Fruit fly (Drosophila melanogaster) whole organism, embryonic: Measurements from ENCODE around the gene Nf1.

Experiments
- Atf6 ChIP-seq: fragments of 200-800 bp; sonication (Bioruptor generic); IDR thresholded peaks from 2 replicates; pipeline ENCODE4 v1.3.6; 2022; ENCODE audit warnings: missing biosample characterization, missing genetic modification characterization
- BEAF-32 ChIP-seq: fragments of 200-800 bp; sonication (Bioruptor generic); optimal IDR thresholded peaks from 3 replicates; lab custom pipeline; 2017; ENCODE audit warnings: missing biosample characterization, missing genetic modification characterization, mild to moderate bottlenecking, moderate library complexity, missing genetic modification reagents
- BtbVII ChIP-seq: fragments of 200-800 bp; sonication (Bioruptor generic); optimal IDR thresholded peaks from 3 replicates; lab custom pipeline; 2017; ENCODE audit warnings: missing biosample characterization, mild to moderate bottlenecking, missing genetic modification characterization
- Bteb2 ChIP-seq: fragments of 200-800 bp; sonication (Bioruptor generic); optimal IDR thresholded peaks from 2 replicates; lab custom pipeline; 2016; ENCODE audit warnings: missing biosample characterization, missing genetic modification characterization
- C15 ChIP-seq: fragments of 200-800 bp; sonication (Bioruptor generic); IDR thresholded peaks from 3 replicates; pipeline ENCODE4 v1.3.6; 2022; ENCODE audit warnings: missing biosample characterization, missing genetic modification characterization
- CG10209 ChIP-seq: fragments of 200-800 bp; sonication (Bioruptor generic); optimal IDR thresholded peaks from 3 replicates; lab custom pipeline; 2017; ENCODE audit warnings: missing biosample characterization, mild to moderate bottlenecking, missing genetic modification characterization, missing genetic modification reagents
- CG1024 ChIP-seq: fragments of 200-800 bp; sonication (Bioruptor generic); IDR thresholded peaks from 2 replicates; pipeline ENCODE4 v1.3.6; 2022; ENCODE audit warnings: missing biosample characterization, missing genetic modification characterization
- CG10321 ChIP-seq: fragments of 200-800 bp; sonication (Bioruptor generic); IDR thresholded peaks from 2 replicates; pipeline ENCODE4 v1.3.6; 2022; ENCODE audit warnings: missing biosample characterization, missing genetic modification characterization
- CG10543 ChIP-seq: fragments of 200-800 bp; sonication (Bioruptor generic); optimal IDR thresholded peaks from 3 replicates; lab custom pipeline; 2017; ENCODE audit warnings: missing biosample characterization, mild to moderate bottlenecking, missing genetic modification characterization, moderate library complexity
- CG13894 ChIP-seq: fragments of 200-800 bp; sonication (Bioruptor generic); optimal IDR thresholded peaks from 3 replicates; lab custom pipeline; 2018; ENCODE audit warnings: missing biosample characterization, mild to moderate bottlenecking, missing genetic modification characterization, moderate library complexity
- CG14014 ChIP-seq: fragments of 200-800 bp; sonication (Bioruptor generic); IDR thresholded peaks from 2 replicates; pipeline ENCODE4 v1.3.6; 2022; ENCODE audit warnings: missing biosample characterization, missing genetic modification characterization
- CG15601 ChIP-seq: fragments of 200-800 bp; sonication (Bioruptor generic); optimal IDR thresholded peaks from 3 replicates; lab custom pipeline; 2019; ENCODE audit warnings: missing biosample characterization, mild to moderate bottlenecking, missing genetic modification characterization, moderate library complexity
- CG2202 ChIP-seq: fragments of 200-800 bp; sonication (Bioruptor generic); optimal IDR thresholded peaks from 2 replicates; lab custom pipeline; 2018; ENCODE audit warnings: missing biosample characterization, mild to moderate bottlenecking, missing genetic modification characterization
- CG3163 ChIP-seq: fragments of 200-800 bp; sonication (Bioruptor generic); optimal IDR thresholded peaks from 3 replicates; lab custom pipeline; 2016; ENCODE audit warnings: missing biosample characterization, missing genetic modification characterization
- CG32532 ChIP-seq: fragments of 200-800 bp; sonication (Bioruptor generic); IDR thresholded peaks from 2 replicates; pipeline ENCODE4 v1.3.6; 2022; ENCODE audit warnings: missing biosample characterization, missing genetic modification characterization
- CG3838 ChIP-seq: fragments of 200-800 bp; sonication (Bioruptor generic); optimal IDR thresholded peaks from 3 replicates; lab custom pipeline; 2016; ENCODE audit warnings: missing biosample characterization, missing genetic modification characterization
- CG4617 ChIP-seq: fragments of 200-800 bp; sonication (Bioruptor generic); optimal IDR thresholded peaks from 3 replicates; lab custom pipeline; 2016; ENCODE audit warnings: missing biosample characterization, missing genetic modification characterization, borderline replicate concordance
- CG6683 ChIP-seq: fragments of 200-800 bp; sonication (Bioruptor generic); optimal IDR thresholded peaks from 2 replicates; lab custom pipeline; 2017; ENCODE audit warnings: missing biosample characterization, mild to moderate bottlenecking, missing genetic modification characterization, missing genetic modification reagents
- CG8765 ChIP-seq: fragments of 200-800 bp; sonication (Bioruptor generic); IDR thresholded peaks from 2 replicates; pipeline ENCODE4 v1.3.6; 2022; ENCODE audit warnings: missing biosample characterization, missing genetic modification characterization
- Doc3 ChIP-seq: fragments of 200-800 bp; sonication (Bioruptor generic); IDR thresholded peaks from 3 replicates; pipeline ENCODE4 v1.3.6; 2022; ENCODE audit warnings: missing biosample characterization, missing genetic modification characterization; ENCODE audit not compliant: partially characterized antibody
- Dp ChIP-seq: fragments of 200-800 bp; sonication (Bioruptor generic); optimal IDR thresholded peaks from 2 replicates; lab custom pipeline; 2018; ENCODE audit warnings: missing biosample characterization, mild to moderate bottlenecking, missing genetic modification characterization, moderate library complexity
- Eip74EF ChIP-seq, 2 experiments: fragments of 200-800 bp in 1 of 2; fragments of >200 bp in 1 of 2; sonication (Bioruptor generic) in 1 of 2; optimal IDR thresholded peaks; 2 replicates each; lab custom pipeline; 2017 to 2019; ENCODE audit warnings: missing biosample characterization in 2 of 2, missing genetic modification characterization in 2 of 2, mild to moderate bottlenecking in 1 of 2, moderate library complexity in 1 of 2
- Fer2 ChIP-seq: fragments of 200-800 bp; sonication (Bioruptor generic); optimal IDR thresholded peaks from 2 replicates; lab custom pipeline; 2018; ENCODE audit warnings: missing biosample characterization, mild to moderate bottlenecking, missing genetic modification characterization, moderate library complexity
- Gsc ChIP-seq: fragments of 200-800 bp; sonication (Bioruptor generic); IDR thresholded peaks from 2 replicates; pipeline ENCODE4 v1.3.6; 2022; ENCODE audit warnings: missing biosample characterization, missing genetic modification characterization
- HLHmδ ChIP-seq: fragments of 200-800 bp; sonication (Bioruptor generic); optimal IDR thresholded peaks from 2 replicates; lab custom pipeline; 2018; ENCODE audit warnings: missing biosample characterization, mild to moderate bottlenecking, missing genetic modification characterization, moderate library complexity
- Med ChIP-seq: fragments of 200-800 bp; sonication (Bioruptor generic); peaks from one replicate; lab custom pipeline; 2016; ENCODE audit warnings: missing biosample characterization, missing genetic modification characterization, mild to moderate bottlenecking, inconsistent platforms, moderate library complexity
- Nf-YC ChIP-seq: fragments of 200-800 bp; optimal IDR thresholded peaks from 3 replicates; lab custom pipeline; 2019; ENCODE audit warnings: missing biosample characterization, mild to moderate bottlenecking, missing genetic modification characterization, moderate library complexity
- PHDP ChIP-seq: fragments of 200-800 bp; sonication (Bioruptor generic); optimal IDR thresholded peaks from 3 replicates; lab custom pipeline; 2018; ENCODE audit warnings: missing biosample characterization, mild to moderate bottlenecking, missing genetic modification characterization, moderate library complexity
- Xbp1 ChIP-seq: fragments of 200-800 bp; sonication (Bioruptor generic); optimal IDR thresholded peaks from 3 replicates; lab custom pipeline; 2016; ENCODE audit warnings: missing biosample characterization, mild to moderate bottlenecking, missing genetic modification characterization
- ara ChIP-seq: fragments of 200-800 bp; sonication (Bioruptor generic); IDR thresholded peaks from 2 replicates; pipeline ENCODE4 v1.3.6; 2022; ENCODE audit warnings: missing biosample characterization, missing genetic modification characterization
- ash1 ChIP-seq: fragments of 200-800 bp; sonication (Bioruptor generic); optimal IDR thresholded peaks from 2 replicates; lab custom pipeline; 2018; ENCODE audit warnings: missing biosample characterization, mild to moderate bottlenecking, missing genetic modification characterization
- chif ChIP-seq, 2 experiments: fragments of 200-800 bp; sonication (Bioruptor generic); optimal IDR thresholded peaks; 3 replicates each; lab custom pipeline; 2016; ENCODE audit warnings: missing biosample characterization in 2 of 2, missing genetic modification characterization in 2 of 2
- chm ChIP-seq: fragments of 200-800 bp; sonication (Bioruptor generic); IDR thresholded peaks from 2 replicates; pipeline ENCODE4 v1.3.6; 2022; ENCODE audit warnings: missing biosample characterization, missing genetic modification characterization
- fd96Cb ChIP-seq: fragments of 200-800 bp; sonication (Bioruptor generic); optimal IDR thresholded peaks from 2 replicates; lab custom pipeline; 2018; ENCODE audit warnings: missing biosample characterization, mild to moderate bottlenecking, missing genetic modification characterization, moderate library complexity
- fru ChIP-seq: fragments of >200 bp; optimal IDR thresholded peaks from 2 replicates; lab custom pipeline; 2017
- gsb-n ChIP-seq: fragments of 200-800 bp; sonication (Bioruptor generic); optimal IDR thresholded peaks from 3 replicates; lab custom pipeline; 2018; ENCODE audit warnings: missing biosample characterization, mild to moderate bottlenecking, missing genetic modification characterization
- gt ChIP-seq: fragments of 200-800 bp; sonication (Bioruptor generic); IDR thresholded peaks from 2 replicates; pipeline ENCODE4 v1.3.6; 2022; ENCODE audit warnings: missing biosample characterization, missing genetic modification characterization
- hb ChIP-seq: fragments of 200-800 bp; sonication (Bioruptor generic); IDR thresholded peaks from 3 replicates; pipeline ENCODE4 v1.3.6; 2022; ENCODE audit warnings: missing biosample characterization, missing genetic modification characterization; ENCODE audit not compliant: partially characterized antibody
- hkb ChIP-seq, 2 experiments: fragments of 200-800 bp in 1 of 2; fragments of >200 bp in 1 of 2; sonication (Bioruptor generic) in 1 of 2; IDR thresholded peaks in 1 of 2; optimal IDR thresholded peaks in 1 of 2; 2 replicates each; pipeline versions ENCODE4 v1.3.6 to Lab custom; 2017 to 2022; ENCODE audit warnings: missing biosample characterization in 1 of 2, missing genetic modification characterization in 1 of 2
- jumu ChIP-seq: fragments of 200-800 bp; sonication (Bioruptor generic); optimal IDR thresholded peaks from 3 replicates; lab custom pipeline; 2016; ENCODE audit warnings: missing biosample characterization, missing genetic modification characterization
- knrl ChIP-seq: fragments of 200-800 bp; sonication (Bioruptor generic); IDR thresholded peaks from 3 replicates; pipeline ENCODE4 v1.3.6; 2022; ENCODE audit warnings: missing biosample characterization, missing genetic modification characterization; ENCODE audit not compliant: partially characterized antibody
- maf-S ChIP-seq: fragments of 200-800 bp; sonication (Bioruptor generic); optimal IDR thresholded peaks from 2 replicates; lab custom pipeline; 2016; ENCODE audit warnings: missing biosample characterization, missing genetic modification characterization
- p53 ChIP-seq: fragments of 200-800 bp; sonication (Bioruptor generic); optimal IDR thresholded peaks from 2 replicates; lab custom pipeline; 2016; ENCODE audit warnings: missing biosample characterization, missing genetic modification characterization
- pros ChIP-seq: fragments of 200-800 bp; sonication (Bioruptor generic); optimal IDR thresholded peaks from 3 replicates; lab custom pipeline; 2019; ENCODE audit warnings: missing biosample characterization, mild to moderate bottlenecking, missing genetic modification characterization, moderate library complexity
- sima ChIP-seq: fragments of 200-800 bp; sonication (Bioruptor generic); optimal IDR thresholded peaks from 2 replicates; lab custom pipeline; 2016; ENCODE audit warnings: missing biosample characterization, missing genetic modification characterization
- sisA ChIP-seq: fragments of 200-800 bp; sonication (Bioruptor generic); IDR thresholded peaks from 2 replicates; pipeline ENCODE4 v1.3.6; 2022; ENCODE audit warnings: missing biosample characterization, missing genetic modification characterization
- zen2 ChIP-seq: fragments of 200-800 bp; sonication (Bioruptor generic); IDR thresholded peaks from 3 replicates; pipeline ENCODE4 v1.3.6; 2022; ENCODE audit warnings: missing biosample characterization, missing genetic modification characterization; ENCODE audit not compliant: partially characterized antibody

Nf1 gene

DNA sequence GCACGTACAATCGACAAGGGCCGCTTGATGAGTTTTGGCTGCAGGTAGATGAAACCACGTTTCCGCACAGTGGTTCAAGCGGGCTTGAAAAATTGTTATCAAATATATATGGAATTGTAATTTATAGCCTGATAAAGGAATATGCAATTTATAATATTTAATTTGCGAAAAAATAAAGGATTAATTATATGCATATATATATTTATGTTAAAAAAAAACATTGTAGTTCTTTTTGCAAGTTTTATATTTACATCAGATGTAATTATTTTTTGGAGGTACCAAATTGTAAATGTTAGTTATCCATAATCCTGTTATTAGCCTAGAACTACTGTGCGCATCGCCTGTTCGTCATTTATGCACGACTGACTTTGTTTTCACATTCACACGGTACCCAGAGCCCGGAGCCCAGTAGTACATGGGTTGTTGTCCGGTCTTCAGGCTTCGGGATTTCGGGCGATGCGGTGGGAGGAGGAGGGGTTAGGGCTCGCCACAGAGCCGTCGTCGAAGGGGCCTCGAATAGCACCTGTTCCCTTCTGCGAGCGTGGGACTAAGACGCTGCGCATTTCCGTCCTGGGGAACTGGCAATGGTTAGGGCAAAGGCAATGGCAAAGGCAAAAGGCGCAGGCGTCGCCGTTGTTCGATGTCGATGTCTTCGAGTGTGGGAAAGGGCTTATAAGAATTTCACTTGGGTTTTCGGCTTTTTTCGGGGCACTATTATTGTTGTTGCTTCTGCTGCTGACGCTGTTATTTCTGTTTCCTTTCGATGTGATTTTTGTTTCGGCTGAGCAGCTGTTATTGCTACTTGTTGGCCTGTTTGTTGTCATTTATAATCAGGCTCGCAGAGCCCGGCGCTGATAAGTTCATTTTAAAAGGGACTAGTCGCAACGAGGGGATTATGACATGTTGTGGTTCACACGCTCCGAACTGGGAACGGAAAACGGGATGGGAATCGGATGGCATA lies 35.2 kb downstream of the Nf1 start (continued):
- TF ChIP-seq Dp (no peak), gt (GFP tag; lab: Robert Waterston, UW) (no peak), Nf-YC (tag; lab: Kevin White, UChicago) (no peak), knrl (GFP tag; lab: Robert Waterston, UW) (no peak), hkb (optimal IDR thresholded peaks at IDR 0.05; lab: Kevin White, UChicago) (no peak), hkb (GFP tag; IDR thresholded peaks at IDR 0.05; lab: Robert Waterston, UW) (peak; percentile 26; the same call in 1 of the 2 replicates), CG8765 (GFP tag; lab: Robert Waterston, UW) (peak; percentile 56; the same call in 1 of the 2 replicates), sisA (GFP tag; lab: Robert Waterston, UW) (peak; percentile 42; the same call in 1 of the 2 replicates), CG3838 (no peak), sima (GFP tag; lab: Kevin White, UChicago) (no peak), CG1024 (GFP tag; lab: Robert Waterston, UW) (no peak), p53 (no peak), chm (peak; percentile 46; the same call in 1 of the 2 replicates), hb (GFP tag; lab: Robert Waterston, UW) (no peak), ara (GFP tag; lab: Robert Waterston, UW) (peak; percentile 76; the same call in 1 of the 2 replicates), chif (GFP tag; optimal IDR thresholded peaks at IDR 0.05; lab: Kevin White, UChicago) (peak in 1 of 2 experiments; percentile 33), CG14014 (GFP tag; lab: Robert Waterston, UW) (no peak), BEAF-32 (GFP tag; lab: Kevin White, UChicago) (no peak), ash1 (GFP tag; lab: Kevin White, UChicago) (no peak), CG32532 (GFP tag; lab: Robert Waterston, UW) (no peak; the same call in 1 of the 2 replicates), CG10543 (GFP tag; lab: Kevin White, UChicago) (no peak), gsb-n (tag; lab: Kevin White, UChicago) (peak; percentile 95), PHDP (peak; percentile 74), CG4617 (GFP tag; lab: Kevin White, UChicago) (peak; percentile 62), CG6683 (GFP tag; lab: Kevin White, UChicago) (peak; percentile 10), CG10209 (GFP tag; lab: Kevin White, UChicago) (peak; percentile 84), HLHmδ (GFP tag; lab: Kevin White, UChicago) (peak; percentile 93), maf-S (GFP tag; lab: Kevin White, UChicago) (no peak), Xbp1 (peak; percentile 63), jumu (GFP tag; lab: Kevin White, UChicago) (peak; percentile 12), C15 (GFP tag; lab: Robert Waterston, UW) (no peak), CG10321 (GFP tag; lab: Robert Waterston, UW) (peak; percentile 29; the same call in 1 of the 2 replicates), Doc3 (no peak), pros (GFP tag; lab: Kevin White, UChicago) (peak; percentile 87), CG13894 (tag; lab: Kevin White, UChicago) (no peak), Eip74EF (GFP tag; optimal IDR thresholded peaks at IDR 0.05; lab: Kevin White, UChicago) (peak in 1 of 2 experiments; percentile 73), fru (lab: Kevin White, UChicago) (no peak), CG15601 (tag; lab: Kevin White, UChicago) (peak; percentile 91), zen2 (no peak), Med (GFP tag; lab: Kevin White, UChicago) (no peak), Bteb2 (GFP tag; lab: Kevin White, UChicago) (no peak), Fer2 (tag; lab: Kevin White, UChicago) (no peak), CG3163 (GFP tag; lab: Kevin White, UChicago) (no peak), CG2202 (tag; lab: Kevin White, UChicago) (peak; percentile 86), Atf6 (GFP tag; lab: Robert Waterston, UW) (no peak), Gsc (no peak; the same call in 1 of the 2 replicates), BtbVII (GFP tag; lab: Kevin White, UChicago) (peak; percentile 23), fd96Cb (tag; lab: Kevin White, UChicago) (peak; percentile 89)
